Fruit fly (Drosophila melanogaster): Measurements from ENCODE around the gene CG4611.

DNA sequence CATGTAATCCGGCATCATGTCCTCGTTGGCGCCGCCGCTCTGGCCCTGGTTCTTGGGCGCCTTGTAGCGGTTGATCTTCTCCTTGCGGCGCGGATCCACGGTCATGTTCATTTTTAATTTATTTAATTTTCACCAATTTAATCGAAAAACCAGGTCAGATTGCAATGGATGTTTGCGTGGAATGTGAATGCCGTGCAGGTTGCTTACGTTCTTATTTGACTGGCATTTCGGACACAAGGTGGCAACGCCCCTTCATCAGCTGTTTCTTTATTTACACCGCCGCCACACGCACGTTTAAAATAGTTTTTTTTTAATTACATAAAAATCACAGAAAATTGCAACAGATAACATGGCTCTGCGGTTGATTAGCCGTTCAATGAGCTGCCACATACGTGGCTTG lies at the start of gene CG4611, which contains the start of gene CG10674:
- TF ChIP-seq ey (GFP tag; optimal IDR thresholded peaks at IDR 0.05), result no peak
- TF ChIP-seq usp (GFP tag; optimal IDR thresholded peaks at IDR 0.05), result no peak
- no peak for TF ChIP-seq sage (GFP tag; optimal IDR thresholded peaks at IDR 0.05)
- TF ChIP-seq br (GFP tag; optimal IDR thresholded peaks at IDR 0.05), result no peak
- TF ChIP-seq GATAd (GFP tag; optimal IDR thresholded peaks at IDR 0.05), result no peak
- TF ChIP-seq Dif (GFP tag; optimal IDR thresholded peaks at IDR 0.05; ENCODE audit: partially characterized antibody), result no peak
- no peak for TF ChIP-seq Rel (GFP tag; optimal IDR thresholded peaks at IDR 0.05)
- TF ChIP-seq Rel (tag; optimal IDR thresholded peaks at IDR 0.05), result no peak
- no peak for TF ChIP-seq Hr78 (GFP tag; optimal IDR thresholded peaks at IDR 0.05)
- TF ChIP-seq psq (GFP tag; optimal IDR thresholded peaks at IDR 0.05), result no peak

Measured in whole organism, wandering third instar larva.